Worm (Caenorhabditis elegans) whole organism, L1 larva: ENCODE measurements around the gene K01A6.5.

ENCODE experiments used
- elt-2 ChIP-seq: sonication (generic microtip); optimal IDR thresholded peaks from 2 replicates; lab custom pipeline; 2016; ENCODE audit warnings: missing genetic modification characterization, mild to moderate bottlenecking, inconsistent platforms, missing compliant biosample characterization, missing genetic modification reagents
- jun-1 ChIP-seq: fragments of 150-350 bp; optimal IDR thresholded peaks from 2 replicates; lab custom pipeline; 2014; ENCODE audit warnings: missing biosample characterization, missing genetic modification reagents, missing genetic modification characterization
- lin-14 ChIP-seq: fragments of 200-800 bp; sonication (Bioruptor generic); optimal IDR thresholded peaks from 2 replicates; lab custom pipeline; 2018; ENCODE audit warnings: mild to moderate bottlenecking, missing genetic modification characterization, moderate library complexity, missing compliant biosample characterization
- nhr-47 ChIP-seq: sonication (generic microtip); optimal IDR thresholded peaks from 2 replicates; lab custom pipeline; 2016; ENCODE audit warnings: mild to moderate bottlenecking, missing genetic modification characterization, moderate library complexity, missing compliant biosample characterization

DNA sequence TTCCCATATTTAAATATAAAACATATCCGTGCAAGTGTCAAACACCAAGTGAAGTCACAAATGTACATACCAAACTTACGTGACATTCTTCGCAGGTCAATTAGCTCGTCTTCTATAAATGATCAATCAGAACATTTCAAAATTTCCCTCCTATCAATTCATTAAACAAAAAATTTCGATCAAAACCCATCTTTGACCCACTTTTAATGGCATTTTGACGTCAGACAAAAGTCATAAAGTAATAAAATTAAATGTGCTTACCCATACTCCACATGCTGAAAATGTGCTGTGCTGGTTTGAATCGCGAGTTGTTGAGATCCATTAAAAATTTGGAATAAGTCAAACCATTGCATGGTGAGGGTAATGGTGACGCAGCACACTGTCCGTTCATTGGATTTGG is 27.3 kb downstream of the K01A6.5 start:
- no peak for TF ChIP-seq elt-2 (tag; lab: Kevin White, UChicago)
- TF ChIP-seq jun-1 (tag; lab: Kevin White, UChicago) = no peak
- no peak for TF ChIP-seq lin-14 (GFP tag; lab: Kevin White, UChicago)
- no peak for TF ChIP-seq nhr-47 (tag; lab: Kevin White, UChicago)
